Worm (Caenorhabditis elegans): ENCODE measurements around the gene F13A2.10.

The F13A2.10 gene

ce11 chrV:4411714-4412113 is 25.6 kb upstream of the F13A2.10 start, which contains the start of gene Y47D7A.17:
Gene Y47D7A.17, minus strand, starts transcription at chrV:4411814.
- TF ChIP-seq dpl-1 (GFP tag; optimal IDR thresholded peaks at IDR 0.05) (no peak), nhr-28 (tag; optimal IDR thresholded peaks at IDR 0.05) (no peak), C16A3.4 (tag; optimal IDR thresholded peaks at IDR 0.05) (no peak), ztf-4 (tag; optimal IDR thresholded peaks at IDR 0.05) (no peak), ceh-8 (GFP tag; optimal IDR thresholded peaks at IDR 0.05) (no peak), isw-1 (GFP tag; IDR thresholded peaks at IDR 0.05) (no peak), nhr-84 (tag; optimal IDR thresholded peaks at IDR 0.05) (no peak), lsy-2 (tag; optimal IDR thresholded peaks at IDR 0.05) (no peak), nhr-12 (tag; optimal IDR thresholded peaks at IDR 0.05) (no peak), hlh-17 (GFP tag; optimal IDR thresholded peaks at IDR 0.05; ENCODE audit: borderline replicate concordance) (no peak), tbx-2 (tag; optimal IDR thresholded peaks at IDR 0.05) (no peak), ces-1 (GFP tag; optimal IDR thresholded peaks at IDR 0.05) (no peak), nhr-76 (tag; optimal IDR thresholded peaks at IDR 0.05) (no peak), sptf-1 (tag; optimal IDR thresholded peaks at IDR 0.05) (no peak), ceh-63 (GFP tag; optimal IDR thresholded peaks at IDR 0.05) (no peak)

DNA sequence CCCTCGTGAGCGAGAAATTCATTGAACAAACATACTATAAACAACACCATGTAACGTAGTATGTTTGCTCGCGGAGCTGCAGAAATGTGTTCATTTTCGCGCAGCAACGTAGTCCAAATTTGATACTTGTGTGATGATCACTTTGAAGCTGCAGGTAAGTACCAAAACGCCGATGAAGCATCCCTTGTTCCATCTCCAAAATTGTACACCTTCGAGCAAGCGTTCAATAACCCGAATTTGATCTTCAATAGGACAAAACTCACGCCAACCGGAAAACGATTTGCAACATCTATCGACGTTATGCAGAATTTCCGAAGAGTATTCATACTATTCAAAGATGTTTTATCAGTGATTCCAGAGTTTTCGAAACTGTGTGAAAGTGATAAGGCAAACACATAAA is 24.6 kb upstream of the F13A2.10 start, which contains the start of gene Y47D7A.3:
TSS of gene Y47D7A.3 (plus strand) at position 301 of the 400 bp plus-strand sequence.
- TF ChIP-seq hpl-2 (GFP tag; optimal IDR thresholded peaks at IDR 0.05) (no peak), sptf-1 (tag; optimal IDR thresholded peaks at IDR 0.05) (no peak), pax-3 (tag; optimal IDR thresholded peaks at IDR 0.05) (no peak), sup-37 (GFP tag; optimal IDR thresholded peaks at IDR 0.05) (no peak), nhr-19 (GFP tag; conservative IDR thresholded peaks at IDR 0.05) (no peak), lin-14 (GFP tag; optimal IDR thresholded peaks at IDR 0.05) (no peak), alr-1 (tag; optimal IDR thresholded peaks at IDR 0.05; ENCODE audit: borderline replicate concordance) (no peak), xbp-1 (tag; optimal IDR thresholded peaks at IDR 0.05) (no peak), lsy-2 (tag; optimal IDR thresholded peaks at IDR 0.05) (no peak)

DNA sequence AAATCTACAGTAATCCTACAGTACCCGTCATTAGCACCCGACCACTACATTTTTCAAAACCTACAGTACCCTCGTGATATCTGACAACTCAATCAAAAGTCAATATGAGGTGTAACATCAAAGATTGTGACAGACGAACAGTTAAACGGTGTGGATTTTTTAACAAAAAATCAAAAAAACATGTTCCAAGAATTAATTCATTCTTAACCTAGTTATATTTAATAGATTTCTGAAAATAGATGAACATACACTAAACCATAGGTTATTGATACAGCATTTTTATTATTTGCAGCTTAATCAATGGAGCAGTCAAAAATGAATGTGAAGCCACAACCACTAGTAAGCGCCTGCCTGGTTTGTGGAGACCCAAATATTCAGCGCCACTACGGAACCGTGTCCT is 21.4 kb upstream of the F13A2.10 start, which contains the start of gene nhr-118:
TSS of gene nhr-118 (plus strand) at position 301 of the 400 bp plus-strand sequence.
- TF ChIP-seq egl-27 (tag; optimal IDR thresholded peaks at IDR 0.05) (no peak), mab-9 (GFP tag; IDR thresholded peaks at IDR 0.05) (no peak), unc-98 (GFP tag; IDR thresholded peaks at IDR 0.05) (no peak), lin-15B (tag; optimal IDR thresholded peaks at IDR 0.05) (no peak), aha-1 (tag; optimal IDR thresholded peaks at IDR 0.05) (no peak), nhr-237 (tag; optimal IDR thresholded peaks at IDR 0.05) (no peak)

DNA sequence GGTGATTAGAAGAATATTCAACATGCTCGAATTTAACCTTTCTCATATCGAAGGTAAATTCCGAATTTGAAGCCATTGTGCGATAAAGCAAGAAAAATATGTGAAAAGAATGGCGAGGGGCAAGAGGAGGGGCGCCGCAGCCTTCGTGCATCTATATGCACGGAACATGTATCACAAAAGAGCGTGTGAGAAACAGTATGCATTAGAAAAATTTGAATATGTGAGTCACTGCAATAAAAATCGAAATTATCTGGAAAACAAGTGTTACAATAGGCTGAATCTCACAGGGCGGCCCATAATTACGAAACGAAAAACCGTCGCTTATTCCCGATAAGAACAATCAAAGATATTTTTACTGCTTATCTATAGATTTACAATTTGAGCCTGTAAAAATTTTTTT is 15.8 kb upstream of the F13A2.10 start, which contains the start of gene F13A2.5:
TSS of gene F13A2.5 (minus strand) at position 101 of the 400 bp plus-strand sequence.
- TF ChIP-seq F16B12.6 (tag; optimal IDR thresholded peaks at IDR 0.05) (no peak), ztf-4 (tag; optimal IDR thresholded peaks at IDR 0.05) (no peak), ceh-63 (GFP tag; optimal IDR thresholded peaks at IDR 0.05) (no peak), alr-1 (tag; optimal IDR thresholded peaks at IDR 0.05; ENCODE audit: borderline replicate concordance) (no peak), dsc-1 (tag; optimal IDR thresholded peaks at IDR 0.05) (no peak), grh-1 (GFP tag; IDR thresholded peaks at IDR 0.05) (no peak), snpc-4 (tag; optimal IDR thresholded peaks at IDR 0.05) (no peak), hlh-4 (tag; optimal IDR thresholded peaks at IDR 0.05) (no peak), rnt-1 (tag; optimal IDR thresholded peaks at IDR 0.05) (no peak), skn-1 (tag; optimal IDR thresholded peaks at IDR 0.05) (no peak), efl-1 (optimal IDR thresholded peaks at IDR 0.05) (no peak), efl-1 (GFP tag; optimal IDR thresholded peaks at IDR 0.05 in 1 of 2) (no peak), hpl-2 (GFP tag; optimal IDR thresholded peaks at IDR 0.05) (no peak), lin-14 (GFP tag; optimal IDR thresholded peaks at IDR 0.05) (no peak)
